Fruit fly (Drosophila melanogaster): Measurements from ENCODE around the gene CG33723.

The CG33723 gene

dm6 chr2L:9440640-9441039, at the start of gene CG33723:
Gene CG33723, minus strand, starts transcription at chr2L:9440740.
- no peak for TF ChIP-seq CG17801 (GFP tag; optimal IDR thresholded peaks at IDR 0.05; ENCODE audit: partially characterized antibody)

- peak; percentile 74 for TF ChIP-seq CG17801 (GFP tag; optimal IDR thresholded peaks at IDR 0.05; ENCODE audit: partially characterized antibody)
These were observed 46.9 kb upstream of the CG33723 start for dm6 chr2L:9487468-9487867.

dm6 chr2L:9467392-9467791, 26.9 kb upstream of the CG33723 start:
- TF ChIP-seq CG17801 (GFP tag; optimal IDR thresholded peaks at IDR 0.05; ENCODE audit: partially characterized antibody), result no peak

DNA sequence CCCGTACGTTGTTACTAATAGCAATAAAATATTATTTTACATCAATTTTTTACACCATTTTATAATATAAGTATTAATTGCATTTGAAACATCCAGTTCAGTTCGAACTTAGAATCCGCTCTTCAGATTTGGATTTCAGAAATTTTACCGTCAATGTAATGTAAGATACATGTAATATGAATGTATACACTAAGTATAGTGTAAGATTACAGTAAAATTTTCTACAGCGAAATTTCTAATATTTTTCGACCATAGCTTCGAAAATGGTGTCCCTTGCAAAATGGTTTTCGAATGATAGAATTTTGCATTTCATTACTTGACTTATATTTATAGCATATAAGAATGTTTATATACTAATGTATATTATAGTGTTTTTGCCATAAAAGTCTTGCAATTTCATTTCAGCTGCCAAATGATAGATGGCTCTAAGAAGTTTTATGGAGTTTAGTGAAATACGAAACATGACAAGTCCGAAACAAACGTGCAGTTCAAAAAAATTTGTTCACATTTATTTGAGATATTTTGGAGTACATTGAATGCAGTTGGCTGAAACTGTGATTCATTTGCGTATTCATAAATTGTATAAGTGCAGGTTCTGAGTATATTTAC, 24.0 kb upstream of the CG33723 start:
- no peak for TF ChIP-seq CG17801 (GFP tag; optimal IDR thresholded peaks at IDR 0.05; ENCODE audit: partially characterized antibody)

- no peak for TF ChIP-seq CG17801 (GFP tag; optimal IDR thresholded peaks at IDR 0.05; ENCODE audit: partially characterized antibody)
These were observed 19.5 kb upstream of the CG33723 start for dm6 chr2L:9460092-9460473.

- no peak for TF ChIP-seq CG17801 (GFP tag; optimal IDR thresholded peaks at IDR 0.05; ENCODE audit: partially characterized antibody)
These were observed 19.0 kb upstream of the CG33723 start for dm6 chr2L:9459372-9460091.

DNA sequence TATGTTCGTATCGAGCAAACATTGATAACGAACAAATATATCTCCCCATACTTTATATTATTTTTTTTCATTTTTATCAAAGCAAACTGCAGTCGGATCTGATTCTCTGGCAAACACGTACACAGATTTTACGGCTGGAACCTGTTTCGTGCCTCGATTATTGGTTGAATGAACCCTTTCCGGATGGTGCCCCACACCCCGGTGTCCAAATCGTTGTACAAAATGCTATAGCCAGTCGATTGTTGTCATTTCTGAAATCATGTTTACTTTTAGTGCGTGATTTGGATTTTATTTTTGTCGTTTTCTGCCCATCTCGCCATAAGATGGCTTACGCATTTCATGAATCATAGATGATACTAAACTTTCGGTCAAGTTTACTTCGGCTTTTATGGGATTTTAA, 17.3 kb upstream of the CG33723 start:
- no peak for TF ChIP-seq CG17801 (GFP tag; optimal IDR thresholded peaks at IDR 0.05; ENCODE audit: partially characterized antibody)

DNA sequence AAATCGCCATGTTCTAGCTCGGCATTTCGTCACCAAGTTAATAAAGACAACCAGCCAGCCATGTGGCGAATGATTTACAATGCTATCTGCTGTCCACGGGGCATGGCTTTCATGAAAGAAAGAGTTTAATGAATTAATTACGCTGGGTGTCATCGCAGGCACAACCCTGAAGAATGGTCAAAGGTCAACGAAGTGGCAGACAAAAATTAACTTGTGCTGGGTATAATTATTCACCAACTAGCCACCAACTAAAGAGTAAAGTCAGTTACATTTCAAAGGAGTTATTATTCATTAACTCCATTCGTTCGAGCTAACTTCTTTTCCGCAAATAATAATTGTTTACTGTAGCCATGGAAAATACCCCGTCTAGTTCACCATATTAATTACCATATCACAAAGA, 16.9 kb upstream of the CG33723 start:
- TF ChIP-seq CG17801 (GFP tag; optimal IDR thresholded peaks at IDR 0.05; ENCODE audit: partially characterized antibody), result no peak

DNA sequence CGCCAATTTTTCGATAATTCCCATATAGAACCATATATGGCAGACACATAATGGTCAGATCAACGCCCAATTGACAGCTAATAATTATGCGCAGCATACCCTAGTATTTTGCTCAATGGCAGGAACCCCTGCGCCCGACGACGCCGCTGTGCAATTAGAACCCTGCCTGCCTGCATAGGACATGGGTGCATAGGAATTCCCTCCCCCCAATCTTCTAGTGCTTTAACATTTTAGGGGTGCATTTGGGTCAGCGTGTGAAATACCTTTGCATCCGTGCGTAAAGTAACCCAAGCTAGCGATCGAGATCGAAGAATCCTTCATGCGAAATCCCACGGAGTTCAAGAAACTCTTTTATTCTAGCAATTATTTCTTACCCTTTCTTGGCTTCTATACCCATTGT, 14.6 kb upstream of the CG33723 start:
- no peak for TF ChIP-seq CG17801 (GFP tag; optimal IDR thresholded peaks at IDR 0.05; ENCODE audit: partially characterized antibody)

DNA sequence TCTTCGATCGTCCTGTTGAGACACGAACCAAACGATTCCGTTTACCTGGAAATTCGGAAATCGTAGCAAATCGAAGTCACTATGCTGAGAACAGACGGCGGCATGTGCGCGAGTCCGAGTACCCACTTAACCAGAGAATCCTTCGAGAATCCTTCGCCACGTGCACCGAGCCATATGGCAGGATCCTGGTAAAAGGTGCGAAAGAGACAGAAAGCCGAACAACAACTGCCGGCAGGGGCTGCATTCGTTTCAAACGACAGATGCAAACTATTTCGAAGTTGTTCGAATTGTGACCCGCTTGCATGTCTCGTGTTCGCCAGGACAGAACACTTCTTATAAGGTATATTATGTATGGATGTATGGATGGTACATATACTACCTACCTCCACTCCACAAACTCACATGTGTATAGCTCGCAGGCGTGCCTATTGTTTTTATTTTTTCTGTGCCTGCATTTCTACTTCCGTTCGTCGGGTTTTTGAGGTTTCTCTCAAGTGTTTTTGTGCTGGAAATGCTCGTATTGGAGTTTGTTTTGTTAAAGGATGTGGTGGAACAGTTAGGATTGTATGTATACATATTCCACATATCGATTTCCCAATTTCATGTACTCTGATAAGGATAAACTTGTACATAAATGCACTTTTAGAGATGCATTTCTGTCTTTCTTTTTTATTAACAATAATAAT, 14.0 kb upstream of the CG33723 start:
- TF ChIP-seq CG17801 (GFP tag; optimal IDR thresholded peaks at IDR 0.05; ENCODE audit: partially characterized antibody), result no peak

dm6 chr2L:9452959-9453358, 12.4 kb upstream of the CG33723 start:
- TF ChIP-seq CG17801 (GFP tag; optimal IDR thresholded peaks at IDR 0.05; ENCODE audit: partially characterized antibody), result no peak

DNA sequence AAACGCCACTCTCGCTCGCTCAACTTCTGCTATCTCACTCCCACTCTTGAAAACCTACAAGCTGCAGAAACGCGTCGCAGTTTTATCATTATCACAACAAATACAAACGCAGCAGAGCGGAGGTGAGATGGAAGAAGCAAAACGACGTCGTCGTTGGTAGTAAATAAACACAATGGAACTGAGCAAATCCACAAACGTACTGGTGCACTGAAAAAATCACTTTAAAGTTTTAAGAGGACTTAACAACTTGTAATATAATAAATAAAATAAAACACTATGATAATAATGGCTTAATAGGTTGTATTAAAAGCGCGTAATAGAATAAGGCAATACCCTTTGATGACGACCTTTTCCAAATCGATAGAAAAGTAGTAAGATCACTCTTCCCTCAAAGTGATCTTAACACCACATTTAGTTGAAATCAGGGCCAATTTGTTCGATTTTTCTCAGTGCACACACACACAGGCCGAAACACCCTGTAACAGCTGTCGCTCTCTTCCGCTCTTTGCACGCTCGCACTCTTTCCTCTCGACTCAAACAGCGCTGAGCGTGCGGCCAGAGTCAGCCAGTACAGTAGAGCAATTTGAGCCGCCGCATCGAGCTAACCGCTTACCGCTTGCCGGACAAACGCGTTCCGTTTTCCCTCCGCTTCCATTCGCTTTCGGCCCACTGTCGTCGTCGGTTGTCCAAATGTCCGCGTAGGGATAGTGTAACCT, 8.9 kb upstream of the CG33723 start:
- TF ChIP-seq CG17801 (GFP tag; optimal IDR thresholded peaks at IDR 0.05; ENCODE audit: partially characterized antibody), result peak; percentile 96

- no peak for TF ChIP-seq CG17801 (GFP tag; optimal IDR thresholded peaks at IDR 0.05; ENCODE audit: partially characterized antibody)
These were observed 8.0 kb upstream of the CG33723 start for dm6 chr2L:9448322-9449256.

DNA sequence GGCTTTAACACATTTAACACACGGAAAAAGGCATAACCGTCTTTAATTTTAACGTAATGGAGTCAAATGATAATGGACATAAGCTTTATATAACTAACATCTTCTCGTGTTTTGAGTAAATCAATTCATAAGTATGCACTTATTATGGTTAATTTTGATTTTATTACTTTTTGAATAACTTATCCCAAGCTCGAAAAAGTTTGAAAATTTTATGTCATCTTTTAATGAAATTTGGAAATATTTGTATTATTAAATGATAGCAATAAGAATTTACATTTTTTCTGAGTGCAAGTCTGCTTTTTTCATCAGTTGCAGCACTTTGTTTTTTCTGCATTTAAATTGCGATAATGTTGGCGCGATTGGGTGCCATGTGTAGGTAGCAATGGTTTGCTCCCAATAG, 7.3 kb upstream of the CG33723 start:
- no peak for TF ChIP-seq CG17801 (GFP tag; optimal IDR thresholded peaks at IDR 0.05; ENCODE audit: partially characterized antibody)

All from ovary, adult (tissue).